Worm (Caenorhabditis elegans): ENCODE results near the gene clec-138.

The clec-138 gene

ce11 chrII:4640748-4641147 lies 21.1 kb upstream of the clec-138 start:
- peak in 1 of 2 experiments; percentile 5 for TF ChIP-seq lin-35 (GFP tag; optimal IDR thresholded peaks at IDR 0.05)
- peak; percentile 5 for TF ChIP-seq mep-1 (tag; optimal IDR thresholded peaks at IDR 0.05)
- TF ChIP-seq rnt-1 (tag; optimal IDR thresholded peaks at IDR 0.05) = peak; percentile 9
- TF ChIP-seq ceh-82 (tag; optimal IDR thresholded peaks at IDR 0.05) = peak in 1 of 3 experiments; percentile 4
- TF ChIP-seq jun-1 (tag; optimal IDR thresholded peaks at IDR 0.05) = no peak
- no peak for TF ChIP-seq nhr-47 (tag; optimal IDR thresholded peaks at IDR 0.05)
- TF ChIP-seq fkh-8 (tag; optimal IDR thresholded peaks at IDR 0.05) = peak; percentile 29
- TF ChIP-seq lin-14 (GFP tag; optimal IDR thresholded peaks at IDR 0.05) = peak; percentile 49
- peak; percentile 36 to 44 for TF ChIP-seq efl-1 (optimal IDR thresholded peaks at IDR 0.05)
- TF ChIP-seq efl-1 (GFP tag; optimal IDR thresholded peaks at IDR 0.05 in 1 of 2) = no peak
- no peak for TF ChIP-seq mab-9 (GFP tag; IDR thresholded peaks at IDR 0.05)

ce11 chrII:4638891-4639290 lies 19.3 kb upstream of the clec-138 start:
- peak in 1 of 6 experiments; percentile 38 for TF ChIP-seq elt-3 (tag; optimal IDR thresholded peaks at IDR 0.05)
- peak; percentile 79 for TF ChIP-seq blmp-1 (tag; optimal IDR thresholded peaks at IDR 0.05)
- TF ChIP-seq efl-1 (optimal IDR thresholded peaks at IDR 0.05) = peak in 1 of 2 experiments; percentile 8
- peak in 1 of 2 experiments; percentile 87 for TF ChIP-seq efl-1 (GFP tag; optimal IDR thresholded peaks at IDR 0.05 in 1 of 2)
- TF ChIP-seq nhr-85 (tag) = peak; percentile 65
- TF ChIP-seq ceh-88 (GFP tag; IDR thresholded peaks at IDR 0.05) = no peak
- TF ChIP-seq lin-14 (GFP tag; optimal IDR thresholded peaks at IDR 0.05) = peak; percentile 69
- TF ChIP-seq grh-1 (GFP tag; IDR thresholded peaks at IDR 0.05) = peak; percentile 50
- peak; percentile 31 for TF ChIP-seq mep-1 (tag; optimal IDR thresholded peaks at IDR 0.05)
- TF ChIP-seq lin-39 (tag; optimal IDR thresholded peaks at IDR 0.05) = no peak

ce11 chrII:4638241-4638640 lies 18.6 kb upstream of the clec-138 start, which contains the start of gene che-10:
Gene che-10 (minus strand): TSS chrII:4638341.
- TF ChIP-seq ztf-11 (tag; optimal IDR thresholded peaks at IDR 0.05) = no peak
- no peak for TF ChIP-seq efl-1 (optimal IDR thresholded peaks at IDR 0.05)
- TF ChIP-seq efl-1 (GFP tag; optimal IDR thresholded peaks at IDR 0.05 in 1 of 2) = peak in 1 of 2 experiments; percentile 66

ce11 chrII:4631479-4631878 lies 11.9 kb upstream of the clec-138 start:
- TF ChIP-seq egl-13 (tag; optimal IDR thresholded peaks at IDR 0.05) (no peak), nhr-237 (tag; optimal IDR thresholded peaks at IDR 0.05) (no peak), dsc-1 (tag; optimal IDR thresholded peaks at IDR 0.05) (no peak), lin-35 (GFP tag; optimal IDR thresholded peaks at IDR 0.05) (no peak), ceh-90 (tag; optimal IDR thresholded peaks at IDR 0.05) (no peak), unc-62 (GFP tag; optimal IDR thresholded peaks at IDR 0.05) (no peak), fkh-4 (tag; optimal IDR thresholded peaks at IDR 0.05; ENCODE audit: borderline replicate concordance) (no peak)

- TF ChIP-seq nhr-20 (tag; optimal IDR thresholded peaks at IDR 0.05) = no peak
- no peak for TF ChIP-seq ztf-11 (tag; optimal IDR thresholded peaks at IDR 0.05)
- TF ChIP-seq dsc-1 (tag; optimal IDR thresholded peaks at IDR 0.05) = peak; percentile 31
- TF ChIP-seq alr-1 (tag; optimal IDR thresholded peaks at IDR 0.05; ENCODE audit: borderline replicate concordance) = no peak
- no peak for TF ChIP-seq fkh-8 (tag; optimal IDR thresholded peaks at IDR 0.05)
- no peak for TF ChIP-seq zip-4 (GFP tag; optimal IDR thresholded peaks at IDR 0.05)
- TF ChIP-seq lsy-2 (tag; optimal IDR thresholded peaks at IDR 0.05) = no peak
Observed at ce11 chrII:4626606-4627005, 7.0 kb upstream of the clec-138 start, which contains the start of gene F35D11.1. Gene F35D11.1 (plus strand): TSS chrII:4626906.

- TF ChIP-seq unc-86 (tag; optimal IDR thresholded peaks at IDR 0.05) (no peak), nhr-85 (tag) (peak; percentile 58)
Observed at ce11 chrII:4621650-4622049, 2.0 kb upstream of the clec-138 start, which contains the start of gene clec-139. Gene clec-139 (minus strand): TSS chrII:4621750.

- TF ChIP-seq nhr-77 (tag; optimal IDR thresholded peaks at IDR 0.05) (no peak), mef-2 (tag; optimal IDR thresholded peaks at IDR 0.05) (no peak), nhr-11 (tag; optimal IDR thresholded peaks at IDR 0.05) (no peak), elt-2 (tag; optimal IDR thresholded peaks at IDR 0.05) (no peak), ceh-63 (GFP tag; optimal IDR thresholded peaks at IDR 0.05) (no peak), ztf-11 (tag; optimal IDR thresholded peaks at IDR 0.05) (no peak), xbp-1 (tag; optimal IDR thresholded peaks at IDR 0.05) (no peak), ceh-82 (tag; optimal IDR thresholded peaks at IDR 0.05) (no peak), swsn-7 (tag; optimal IDR thresholded peaks at IDR 0.05) (no peak), nhr-84 (tag; optimal IDR thresholded peaks at IDR 0.05) (no peak), egl-13 (tag; optimal IDR thresholded peaks at IDR 0.05) (no peak), rnt-1 (tag; optimal IDR thresholded peaks at IDR 0.05) (no peak), lin-35 (GFP tag; optimal IDR thresholded peaks at IDR 0.05) (no peak), nhr-47 (tag; optimal IDR thresholded peaks at IDR 0.05) (no peak), fkh-4 (tag; optimal IDR thresholded peaks at IDR 0.05; ENCODE audit: borderline replicate concordance) (no peak), isw-1 (GFP tag; IDR thresholded peaks at IDR 0.05) (no peak)
Observed at ce11 chrII:4617990-4618389, 1.6 kb downstream of the clec-138 start, which contains the start of gene clec-137. Gene clec-137 (minus strand): TSS chrII:4618090.
